Fruit fly (Drosophila melanogaster): Measurements from ENCODE around the gene Flo2.

The Flo2 gene

DNA sequence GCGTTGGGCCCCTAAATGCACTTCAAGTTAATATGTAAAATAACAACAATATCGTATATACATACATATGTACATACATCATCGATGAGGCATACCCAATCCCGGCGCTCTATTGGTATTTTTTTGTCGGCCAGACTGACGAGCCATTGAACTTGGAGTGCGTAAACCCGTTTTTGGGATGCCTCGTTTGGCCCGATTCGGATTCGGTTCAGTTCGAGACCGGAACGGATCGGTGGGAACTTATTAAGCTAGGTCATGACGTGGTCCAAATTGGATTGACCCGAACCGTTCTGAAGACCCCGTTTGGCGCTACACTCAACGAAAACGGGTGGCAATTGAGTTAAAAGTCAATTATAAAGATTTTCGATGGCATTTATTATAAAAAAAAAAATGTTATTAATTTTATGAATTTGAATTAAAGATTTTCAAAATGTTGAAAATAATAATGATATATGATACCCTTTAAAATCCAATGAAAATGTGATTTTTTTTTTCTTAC, 7.0 kb downstream of the Flo2 start (continued):
- TF ChIP-seq peb (GFP tag; IDR thresholded peaks at IDR 0.05): no peak
- TF ChIP-seq phol (tag; optimal IDR thresholded peaks at IDR 0.05): peak; percentile 39
- TF ChIP-seq CG8388 (GFP tag; optimal IDR thresholded peaks at IDR 0.05): peak; percentile 26
- TF ChIP-seq CG2678 (tag; optimal IDR thresholded peaks at IDR 0.05): peak; percentile 53
- peak; percentile 38 for TF ChIP-seq CG13424 (tag; optimal IDR thresholded peaks at IDR 0.05)
- TF ChIP-seq kni (GFP tag; optimal IDR thresholded peaks at IDR 0.05): peak; percentile 45
- TF ChIP-seq Xbp1 (GFP tag; optimal IDR thresholded peaks at IDR 0.05): peak; percentile 21
- TF ChIP-seq CG10267 (tag; optimal IDR thresholded peaks at IDR 0.05): peak; percentile 36
- peak; percentile 30 for TF ChIP-seq unpg (GFP tag; optimal IDR thresholded peaks at IDR 0.05)
- TF ChIP-seq CG14710 (tag; optimal IDR thresholded peaks at IDR 0.05): peak; percentile 51
- peak; percentile 52 for TF ChIP-seq Deaf1 (tag; optimal IDR thresholded peaks at IDR 0.05)
- no peak for TF ChIP-seq exex (tag; optimal IDR thresholded peaks at IDR 0.05)
- no peak for TF ChIP-seq wor (GFP tag; IDR thresholded peaks at IDR 0.05)
- TF ChIP-seq Aef1 (GFP tag; IDR thresholded peaks at IDR 0.05): no peak
- TF ChIP-seq Abd-B (GFP tag; optimal IDR thresholded peaks at IDR 0.05): no peak
- TF ChIP-seq br (optimal IDR thresholded peaks at IDR 0.05): no peak
- TF ChIP-seq ham (GFP tag; IDR thresholded peaks at IDR 0.05): no peak
- peak; percentile 20 for TF ChIP-seq CG18262 (tag; optimal IDR thresholded peaks at IDR 0.05)
- TF ChIP-seq grau (tag; optimal IDR thresholded peaks at IDR 0.05): peak; percentile 14
- 0 out of 3 replicates have a peak, but pooled peaks have one; percentile 28 for TF ChIP-seq CG17361 (GFP tag; IDR thresholded peaks at IDR 0.05)
- TF ChIP-seq inv (GFP tag; IDR thresholded peaks at IDR 0.05; ENCODE audit: partially characterized antibody): no peak
- TF ChIP-seq lola (GFP tag; optimal IDR thresholded peaks at IDR 0.05): peak in 1 of 3 experiments; percentile 61
- TF ChIP-seq Ssrp (tag; optimal IDR thresholded peaks at IDR 0.05): peak; percentile 6
- TF ChIP-seq CG31441 (GFP tag; IDR thresholded peaks at IDR 0.05): peak; percentile 38; the same call in 1 of the 2 replicates
- TF ChIP-seq gt (GFP tag; IDR thresholded peaks at IDR 0.05): no peak
- no peak for TF ChIP-seq Sry-β (GFP tag; optimal IDR thresholded peaks at IDR 0.05)
- peak; percentile 37 for TF ChIP-seq CG15601 (tag; optimal IDR thresholded peaks at IDR 0.05)
- TF ChIP-seq Med (GFP tag): peak; percentile 51
- no peak for TF ChIP-seq Taf1 (GFP tag; IDR thresholded peaks at IDR 0.05)
- TF ChIP-seq Oli (tag; optimal IDR thresholded peaks at IDR 0.05): peak; percentile 13
- TF ChIP-seq kay (GFP tag; optimal IDR thresholded peaks at IDR 0.05): no peak
- TF ChIP-seq CG12391 (tag; optimal IDR thresholded peaks at IDR 0.05): peak; percentile 32
- TF ChIP-seq Spps (tag; optimal IDR thresholded peaks at IDR 0.05): peak; percentile 12
- TF ChIP-seq gro (GFP tag; optimal IDR thresholded peaks at IDR 0.05): no peak
- peak in 1 of 2 experiments; percentile 82 for TF ChIP-seq Hr78 (GFP tag; optimal IDR thresholded peaks at IDR 0.05)
- TF ChIP-seq Nf-YC (tag; optimal IDR thresholded peaks at IDR 0.05): no peak
- TF ChIP-seq bsh (GFP tag; optimal IDR thresholded peaks at IDR 0.05): peak in 1 of 2 experiments; percentile 59
- peak; percentile 49 for TF ChIP-seq dmrt11E (tag; optimal IDR thresholded peaks at IDR 0.05)
- peak; percentile 72 for TF ChIP-seq gsb-n (tag; optimal IDR thresholded peaks at IDR 0.05)
- TF ChIP-seq Scr (GFP tag; IDR thresholded peaks at IDR 0.05; ENCODE audit: partially characterized antibody): no peak
- TF ChIP-seq CG11504 (tag; optimal IDR thresholded peaks at IDR 0.05): peak; percentile 41
